Fruit fly (Drosophila melanogaster) Kc167 (cell line): Measurements from ENCODE around the gene CG44139.

Source experiments
- Myc ChIP-seq: fragments of >200 bp; optimal IDR thresholded peaks from 2 replicates; lab custom pipeline; 2017; ENCODE audit warnings: missing external identifiers
- Sin3A ChIP-seq: fragments of >200 bp; optimal IDR thresholded peaks from 2 replicates; lab custom pipeline; 2018; ENCODE audit warnings: missing external identifiers
- h ChIP-seq: fragments of >200 bp; optimal IDR thresholded peaks from 3 replicates; lab custom pipeline; 2018; ENCODE audit warnings: missing external identifiers
- insv ChIP-seq: fragments of >200 bp; optimal IDR thresholded peaks from 3 replicates; lab custom pipeline; 2018; ENCODE audit warnings: missing external identifiers
- psq ChIP-seq: fragments of >200 bp; optimal IDR thresholded peaks from 2 replicates; lab custom pipeline; 2017; ENCODE audit warnings: missing external identifiers
- ttk ChIP-seq: sonication (Bioruptor generic); optimal IDR thresholded peaks from 2 replicates; lab custom pipeline; 2017; ENCODE audit warnings: missing external identifiers

DNA sequence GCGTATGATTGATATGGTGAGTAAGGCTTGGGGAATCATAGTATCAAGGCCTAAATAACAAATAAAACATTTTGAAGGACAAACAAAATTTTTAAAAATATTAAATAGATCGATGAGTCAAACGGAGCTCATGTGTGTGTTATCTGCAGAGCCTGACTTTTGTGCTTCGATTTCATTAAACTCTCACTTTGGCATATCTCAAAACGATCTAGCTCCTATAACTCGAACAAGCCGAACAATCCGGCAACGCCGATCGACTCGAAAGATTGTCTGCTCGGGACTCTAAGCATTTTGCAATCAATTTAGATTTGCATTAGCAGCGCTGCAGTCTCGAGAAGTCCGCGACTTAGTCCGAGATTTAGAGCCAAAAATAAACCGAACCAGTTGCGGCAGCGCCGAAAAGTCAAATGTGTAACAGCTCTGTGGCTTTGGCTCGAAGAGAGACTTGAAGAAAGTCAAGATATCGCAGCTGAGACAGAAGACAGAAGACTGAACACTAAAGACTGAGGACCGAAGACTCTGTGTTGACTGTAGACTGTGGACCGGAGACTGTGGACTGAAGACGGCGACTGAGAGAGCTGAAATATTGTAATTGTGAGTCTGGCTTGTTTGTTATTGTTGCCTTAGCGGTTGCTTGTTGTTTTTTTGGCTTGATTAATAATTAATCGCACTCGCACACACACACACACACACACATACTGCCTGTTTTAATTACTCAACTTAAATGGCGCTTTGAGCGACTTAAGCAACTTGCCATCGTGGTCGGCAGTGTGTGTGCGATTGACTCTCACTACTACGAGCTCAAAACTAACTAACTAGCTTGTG lies 3.0 kb downstream of the CG44139 start:
- TF ChIP-seq ttk (lab: Kevin White, UChicago) (no peak), Sin3A (lab: Kevin White, UChicago) (no peak), psq (lab: Kevin White, UChicago) (no peak), h (lab: Kevin White, UChicago) (no peak), Myc (no peak), insv (lab: Kevin White, UChicago) (no peak)
